Worm (Caenorhabditis elegans): ENCODE results near the gene sto-5.
A peak's percentile ranks its signal among the peaks of the same experiment; 100 is the strongest.

Gene sto-5

ce11 chrX:16782797-16783259 lies 42.4 kb downstream of the sto-5 start, which contains the start of gene T01C8.3 (continued):
- TF ChIP-seq hmg-1.1 (GFP tag; IDR thresholded peaks at IDR 0.05) (no peak), madf-5 (GFP tag; IDR thresholded peaks at IDR 0.05) (no peak), lim-7 (GFP tag; IDR thresholded peaks at IDR 0.05) (no peak), ceh-44 (GFP tag; IDR thresholded peaks at IDR 0.05) (no peak), zip-2 (tag; optimal IDR thresholded peaks at IDR 0.05) (no peak), skn-1 (tag; optimal IDR thresholded peaks at IDR 0.05) (no peak), mxl-2 (GFP tag; conservative IDR thresholded peaks at IDR 0.05) (no peak)

ce11 chrX:16775335-16775835 lies 49.9 kb downstream of the sto-5 start:
- TF ChIP-seq lir-3 (tag; optimal IDR thresholded peaks at IDR 0.05) (no peak), rbr-2 (tag; optimal IDR thresholded peaks at IDR 0.05) (no peak), egl-43 (GFP tag; IDR thresholded peaks at IDR 0.05) (no peak), daf-19 (GFP tag; conservative IDR thresholded peaks at IDR 0.05) (no peak), lin-13 (GFP tag; optimal IDR thresholded peaks at IDR 0.05) (no peak), mep-1 (tag; optimal IDR thresholded peaks at IDR 0.05) (peak; percentile 31), ama-1 (optimal IDR thresholded peaks at IDR 0.05) (no peak), Y48G9A.11 (GFP tag; IDR thresholded peaks at IDR 0.05) (no peak), F44E2.7 (GFP tag; IDR thresholded peaks at IDR 0.05) (no peak), sdz-12 (GFP tag; optimal IDR thresholded peaks at IDR 0.05) (no peak), lin-39 (tag; optimal IDR thresholded peaks at IDR 0.05) (no peak), daf-8 (GFP tag; IDR thresholded peaks at IDR 0.05) (no peak), unc-130 (GFP tag; optimal IDR thresholded peaks at IDR 0.05) (no peak), aha-1 (tag) (no peak), hlh-30 (tag; optimal IDR thresholded peaks at IDR 0.05; ENCODE audit: insufficient read depth) (peak; percentile 93), lim-7 (GFP tag; IDR thresholded peaks at IDR 0.05) (no peak), daf-16 (GFP tag; optimal IDR thresholded peaks at IDR 0.05) (no peak), daf-16 (tag; optimal IDR thresholded peaks at IDR 0.05) (peak; percentile 20), ceh-44 (GFP tag; IDR thresholded peaks at IDR 0.05) (no peak), dmd-6 (GFP tag; IDR thresholded peaks at IDR 0.05) (peak; percentile 92), egl-27 (tag; optimal IDR thresholded peaks at IDR 0.05) (no peak), madf-5 (GFP tag; IDR thresholded peaks at IDR 0.05) (no peak), zip-2 (tag; optimal IDR thresholded peaks at IDR 0.05) (no peak), nhr-48 (tag; optimal IDR thresholded peaks at IDR 0.05) (peak; percentile 42), set-16 (GFP tag; IDR thresholded peaks at IDR 0.05) (no peak), mdl-1 (tag; optimal IDR thresholded peaks at IDR 0.05) (peak; percentile 21 to 78), cey-2 (tag; optimal IDR thresholded peaks at IDR 0.05; ENCODE audit: borderline replicate concordance, insufficient read depth) (no peak), T26A8.4 (GFP tag; IDR thresholded peaks at IDR 0.05) (no peak), nhr-77 (tag; optimal IDR thresholded peaks at IDR 0.05) (peak; percentile 14), dve-1 (tag; optimal IDR thresholded peaks at IDR 0.05; ENCODE audit: insufficient read depth) (peak; percentile 28), lin-38 (GFP tag; IDR thresholded peaks at IDR 0.05) (no peak), hlh-11 (tag; optimal IDR thresholded peaks at IDR 0.05) (peak; percentile 78), nhr-28 (tag; optimal IDR thresholded peaks at IDR 0.05) (peak; percentile 64), T20F7.1 (GFP tag; optimal IDR thresholded peaks at IDR 0.05) (peak; percentile 3), vab-7 (GFP tag; IDR thresholded peaks at IDR 0.05) (no peak), F10B5.3 (tag; optimal IDR thresholded peaks at IDR 0.05) (no peak), nhr-25 (tag; optimal IDR thresholded peaks at IDR 0.05; ENCODE audit: borderline replicate concordance, insufficient read depth) (no peak), aly-2 (tag; optimal IDR thresholded peaks at IDR 0.05) (no peak), gei-8 (GFP tag; optimal IDR thresholded peaks at IDR 0.05) (no peak), ctbp-1 (GFP tag; IDR thresholded peaks at IDR 0.05) (no peak), nhr-41 (GFP tag; IDR thresholded peaks at IDR 0.05) (no peak), ceh-82 (tag; optimal IDR thresholded peaks at IDR 0.05) (no peak), nhr-237 (tag; optimal IDR thresholded peaks at IDR 0.05) (no peak), dmd-9 (GFP tag; IDR thresholded peaks at IDR 0.05) (no peak), spr-3 (GFP tag; optimal IDR thresholded peaks at IDR 0.05) (no peak), lin-15B (tag; optimal IDR thresholded peaks at IDR 0.05) (no peak)

Data from whole organism, L4 larva.